Fruit fly (Drosophila melanogaster) whole organism, embryonic: ENCODE data around the gene CG34126.

Experiments
- BEAF-32 ChIP-seq: fragments of 200-800 bp; sonication (Bioruptor generic); optimal IDR thresholded peaks from 3 replicates; lab custom pipeline; 2017; ENCODE audit warnings: missing biosample characterization, missing genetic modification characterization, mild to moderate bottlenecking, moderate library complexity, missing genetic modification reagents
- Bgb ChIP-seq: fragments of 200-800 bp; sonication (Bioruptor generic); IDR thresholded peaks from 2 replicates; pipeline ENCODE4 v1.3.6; 2022; ENCODE audit warnings: missing biosample characterization, missing genetic modification characterization; ENCODE audit not compliant: partially characterized antibody
- CG15479 ChIP-seq: fragments of 200-800 bp; sonication (Bioruptor generic); optimal IDR thresholded peaks from 3 replicates; lab custom pipeline; 2019; ENCODE audit warnings: missing biosample characterization, mild to moderate bottlenecking, missing genetic modification characterization, moderate library complexity
- CG15601 ChIP-seq: fragments of 200-800 bp; sonication (Bioruptor generic); optimal IDR thresholded peaks from 3 replicates; lab custom pipeline; 2019; ENCODE audit warnings: missing biosample characterization, mild to moderate bottlenecking, missing genetic modification characterization, moderate library complexity
- CG1602 ChIP-seq: fragments of 200-800 bp; sonication (Bioruptor generic); optimal IDR thresholded peaks from 3 replicates; lab custom pipeline; 2016; ENCODE audit warnings: missing biosample characterization, missing genetic modification characterization
- CG18764 ChIP-seq: fragments of 200-800 bp; sonication (Bioruptor generic); optimal IDR thresholded peaks from 3 replicates; lab custom pipeline; 2016; ENCODE audit warnings: missing biosample characterization, missing genetic modification characterization
- CG2889 ChIP-seq: fragments of 200-800 bp; sonication (Bioruptor generic); IDR thresholded peaks from 3 replicates; pipeline ENCODE4 v1.3.6; 2022; ENCODE audit warnings: missing biosample characterization, missing genetic modification characterization
- CG31365 ChIP-seq: fragments of 200-800 bp; sonication (Bioruptor generic); optimal IDR thresholded peaks from 2 replicates; lab custom pipeline; 2018; ENCODE audit warnings: missing biosample characterization, mild to moderate bottlenecking, missing genetic modification characterization
- CG3163 ChIP-seq: fragments of 200-800 bp; sonication (Bioruptor generic); optimal IDR thresholded peaks from 3 replicates; lab custom pipeline; 2016; ENCODE audit warnings: missing biosample characterization, missing genetic modification characterization
- CG3281 ChIP-seq: fragments of 200-800 bp; sonication (Bioruptor generic); optimal IDR thresholded peaks from 3 replicates; lab custom pipeline; 2017; ENCODE audit warnings: missing biosample characterization, mild to moderate bottlenecking, missing genetic modification characterization
- CG34224 ChIP-seq: fragments of 200-800 bp; sonication (Bioruptor generic); IDR thresholded peaks from 3 replicates; pipeline ENCODE4 v1.3.6; 2022; ENCODE audit warnings: missing biosample characterization, missing genetic modification characterization; ENCODE audit not compliant: partially characterized antibody
- CG4424 ChIP-seq: fragments of 200-800 bp; sonication (Bioruptor generic); optimal IDR thresholded peaks from 3 replicates; lab custom pipeline; 2016; ENCODE audit warnings: missing biosample characterization, missing genetic modification characterization
- CG4730 ChIP-seq: fragments of 200-800 bp; sonication (Bioruptor generic); IDR thresholded peaks from 2 replicates; pipeline ENCODE4 v1.3.6; 2022; ENCODE audit warnings: missing biosample characterization, missing genetic modification characterization
- CG6272 ChIP-seq: fragments of 200-800 bp; sonication (Bioruptor generic); IDR thresholded peaks from 2 replicates; pipeline ENCODE4 v1.3.6; 2022; ENCODE audit warnings: missing biosample characterization, missing genetic modification characterization
- CG9727 ChIP-seq: fragments of 200-800 bp; sonication (Bioruptor generic); optimal IDR thresholded peaks from 3 replicates; lab custom pipeline; 2017; ENCODE audit warnings: missing biosample characterization, mild to moderate bottlenecking, missing genetic modification characterization
- CHES-1-like ChIP-seq: fragments of 200-800 bp; sonication (Bioruptor generic); optimal IDR thresholded peaks from 2 replicates; lab custom pipeline; 2016; ENCODE audit warnings: missing biosample characterization, missing genetic modification characterization
- CkIIα-i1 ChIP-seq: fragments of 200-800 bp; sonication (Bioruptor generic); IDR thresholded peaks from 2 replicates; pipeline ENCODE4 v1.3.6; 2022; ENCODE audit warnings: missing biosample characterization, missing genetic modification characterization
- Drgx ChIP-seq: fragments of 200-800 bp; sonication (Bioruptor generic); IDR thresholded peaks from 2 replicates; pipeline ENCODE4 v1.3.6; 2022; ENCODE audit warnings: missing biosample characterization, missing genetic modification characterization
- E2f2 ChIP-seq: fragments of 200-800 bp; sonication (Bioruptor generic); IDR thresholded peaks from 2 replicates; pipeline ENCODE4 v1.3.6; 2022; ENCODE audit warnings: missing biosample characterization, missing genetic modification characterization
- Fer3 ChIP-seq: fragments of 200-800 bp; sonication (Bioruptor generic); optimal IDR thresholded peaks from 2 replicates; lab custom pipeline; 2018; ENCODE audit warnings: missing biosample characterization, mild to moderate bottlenecking, missing genetic modification characterization, moderate library complexity
- HLH54F ChIP-seq: fragments of 200-800 bp; sonication (Bioruptor generic); optimal IDR thresholded peaks from 3 replicates; lab custom pipeline; 2016; ENCODE audit warnings: missing biosample characterization, missing genetic modification characterization
- HmgD ChIP-seq: fragments of 200-800 bp; sonication (Bioruptor generic); optimal IDR thresholded peaks from 3 replicates; lab custom pipeline; 2016; ENCODE audit warnings: missing biosample characterization, missing genetic modification characterization
- Med ChIP-seq: fragments of 200-800 bp; sonication (Bioruptor generic); peaks from one replicate; lab custom pipeline; 2016; ENCODE audit warnings: missing biosample characterization, missing genetic modification characterization, mild to moderate bottlenecking, inconsistent platforms, moderate library complexity
- NK7.1 ChIP-seq: fragments of 200-800 bp; sonication (Bioruptor generic); optimal IDR thresholded peaks from 3 replicates; lab custom pipeline; 2016; ENCODE audit warnings: missing biosample characterization, missing genetic modification characterization
- Oaz ChIP-seq: fragments of 200-800 bp; sonication (Bioruptor generic); IDR thresholded peaks from 2 replicates; pipeline ENCODE4 v1.3.6; 2022; ENCODE audit warnings: missing biosample characterization, missing genetic modification characterization
- PHDP ChIP-seq: fragments of 200-800 bp; sonication (Bioruptor generic); optimal IDR thresholded peaks from 3 replicates; lab custom pipeline; 2018; ENCODE audit warnings: missing biosample characterization, mild to moderate bottlenecking, missing genetic modification characterization, moderate library complexity
- Pdp1 ChIP-seq, 2 experiments: fragments of 200-800 bp; sonication (Bioruptor generic); optimal IDR thresholded peaks; 3 replicates each; lab custom pipeline; 2016; ENCODE audit warnings: missing biosample characterization in 2 of 2, missing genetic modification characterization in 2 of 2, mild to moderate bottlenecking in 1 of 2, moderate library complexity in 1 of 2
- Ptx1 ChIP-seq: fragments of 200-800 bp; sonication (Bioruptor generic); IDR thresholded peaks from 2 replicates; pipeline ENCODE4 v1.3.6; 2022; ENCODE audit warnings: missing biosample characterization, missing genetic modification characterization
- Ravus ChIP-seq: fragments of 200-800 bp; sonication (Bioruptor generic); IDR thresholded peaks from 2 replicates; pipeline ENCODE4 v1.3.6; 2022; ENCODE audit warnings: missing biosample characterization, missing genetic modification characterization
- Scr ChIP-seq: fragments of 200-800 bp; sonication (Bioruptor generic); IDR thresholded peaks from 2 replicates; pipeline ENCODE4 v1.3.6; 2022; ENCODE audit warnings: missing biosample characterization, missing genetic modification characterization; ENCODE audit not compliant: partially characterized antibody
- Sin3A ChIP-seq: fragments of >200 bp; optimal IDR thresholded peaks from 2 replicates; lab custom pipeline; 2018
- Sry-δ ChIP-seq: fragments of 200-800 bp; sonication (Bioruptor generic); optimal IDR thresholded peaks from 2 replicates; lab custom pipeline; 2016; ENCODE audit warnings: missing biosample characterization, missing genetic modification characterization
- Taf1 ChIP-seq: fragments of 200-800 bp; sonication (Bioruptor generic); IDR thresholded peaks from 2 replicates; pipeline ENCODE4 v1.3.6; 2022; ENCODE audit warnings: missing biosample characterization, missing genetic modification characterization
- amos ChIP-seq: fragments of 200-800 bp; sonication (Bioruptor generic); IDR thresholded peaks from 2 replicates; pipeline ENCODE4 v1.3.6; 2022; ENCODE audit warnings: missing biosample characterization, missing genetic modification characterization; ENCODE audit not compliant: partially characterized antibody
- ase ChIP-seq: fragments of 200-800 bp; sonication (Bioruptor generic); IDR thresholded peaks from 3 replicates; pipeline ENCODE4 v1.3.6; 2022; ENCODE audit warnings: missing biosample characterization, missing genetic modification characterization
- bcd ChIP-seq: fragments of 200-800 bp; sonication (Bioruptor generic); optimal IDR thresholded peaks from 2 replicates; lab custom pipeline; 2017; ENCODE audit warnings: missing biosample characterization, mild to moderate bottlenecking, missing genetic modification characterization
- bigmax ChIP-seq: fragments of 200-800 bp; sonication (Bioruptor generic); optimal IDR thresholded peaks from 2 replicates; lab custom pipeline; 2018; ENCODE audit warnings: missing biosample characterization, mild to moderate bottlenecking, missing genetic modification characterization
- ci ChIP-seq: fragments of 200-800 bp; sonication (Bioruptor generic); IDR thresholded peaks from 3 replicates; pipeline ENCODE4 v1.3.6; 2022; ENCODE audit warnings: missing biosample characterization, missing genetic modification characterization
- danr ChIP-seq: fragments of 200-800 bp; sonication (Bioruptor generic); IDR thresholded peaks from 2 replicates; pipeline ENCODE4 v1.3.6; 2022; ENCODE audit warnings: missing biosample characterization, missing genetic modification characterization
- esg ChIP-seq: fragments of 200-800 bp; sonication (Bioruptor generic); conservative IDR thresholded peaks from 2 replicates; pipeline ENCODE4 v1.3.6; 2022; ENCODE audit warnings: missing biosample characterization, missing genetic modification characterization
- ftz-f1 ChIP-seq: fragments of 200-800 bp; sonication (Bioruptor generic); optimal IDR thresholded peaks from 2 replicates; lab custom pipeline; 2016; ENCODE audit warnings: missing biosample characterization, missing genetic modification characterization
- gcm2 ChIP-seq: fragments of 200-800 bp; sonication (Bioruptor generic); optimal IDR thresholded peaks from 2 replicates; lab custom pipeline; 2016; ENCODE audit warnings: missing biosample characterization, missing genetic modification characterization
- grn ChIP-seq: fragments of 200-800 bp; sonication (Bioruptor generic); optimal IDR thresholded peaks from 3 replicates; lab custom pipeline; 2017; ENCODE audit warnings: missing biosample characterization, missing genetic modification characterization
- ro ChIP-seq: fragments of 200-800 bp; sonication (Bioruptor generic); IDR thresholded peaks from 2 replicates; pipeline ENCODE4 v1.3.6; 2022; ENCODE audit warnings: missing biosample characterization, missing genetic modification characterization
- shn ChIP-seq: fragments of 200-800 bp; sonication (Bioruptor generic); optimal IDR thresholded peaks from 3 replicates; lab custom pipeline; 2016; ENCODE audit warnings: missing biosample characterization, missing genetic modification characterization
- slbo ChIP-seq: fragments of 200-800 bp; sonication (Bioruptor generic); IDR thresholded peaks from 2 replicates; pipeline ENCODE4 v1.3.6; 2022; ENCODE audit warnings: missing biosample characterization, missing genetic modification characterization
- slp2 ChIP-seq: fragments of 200-800 bp; sonication (Bioruptor generic); optimal IDR thresholded peaks from 2 replicates; lab custom pipeline; 2016; ENCODE audit warnings: missing biosample characterization, missing genetic modification characterization
- sob ChIP-seq: fragments of 200-800 bp; sonication (Bioruptor generic); IDR thresholded peaks from 2 replicates; pipeline ENCODE4 v1.3.6; 2022; ENCODE audit warnings: missing biosample characterization, missing genetic modification characterization
- sr ChIP-seq: fragments of 200-800 bp; sonication (Bioruptor generic); IDR thresholded peaks from 3 replicates; pipeline ENCODE4 v1.3.6; 2022; ENCODE audit warnings: missing biosample characterization, missing genetic modification characterization
- stwl ChIP-seq: fragments of 200-800 bp; sonication (Bioruptor generic); optimal IDR thresholded peaks from 3 replicates; lab custom pipeline; 2018; ENCODE audit warnings: missing biosample characterization, mild to moderate bottlenecking, missing genetic modification characterization, moderate library complexity
- trh ChIP-seq: fragments of 200-800 bp; sonication (Bioruptor generic); optimal IDR thresholded peaks from 2 replicates; lab custom pipeline; 2016; ENCODE audit warnings: missing biosample characterization, missing genetic modification characterization
- zfh1 ChIP-seq: fragments of 200-800 bp; sonication (Bioruptor generic); IDR thresholded peaks from 3 replicates; pipeline ENCODE4 v1.3.6; 2022; ENCODE audit warnings: missing biosample characterization, missing genetic modification characterization
- zfh2 ChIP-seq: fragments of 200-800 bp; sonication (Bioruptor generic); optimal IDR thresholded peaks from 2 replicates; lab custom pipeline; 2016; ENCODE audit warnings: missing biosample characterization, missing genetic modification characterization

Gene CG34126

dm6 chr2L:4971329-4971798 lies 10.1 kb upstream of the CG34126 start, which contains the start of gene CG14043 (continued):
- TF ChIP-seq CG4730 (GFP tag; lab: Robert Waterston, UW) (no peak), bcd (no peak), HLH54F (GFP tag; lab: Kevin White, UChicago) (no peak), HmgD (GFP tag; lab: Kevin White, UChicago) (peak; percentile 61), Ravus (GFP tag; lab: Robert Waterston, UW) (no peak), CG31365 (tag; lab: Kevin White, UChicago) (no peak), grn (no peak), CG15601 (peak; percentile 51), CG6272 (GFP tag; lab: Robert Waterston, UW) (no peak), Drgx (GFP tag; lab: Robert Waterston, UW) (no peak), ci (GFP tag; lab: Robert Waterston, UW) (no peak), E2f2 (GFP tag; lab: Robert Waterston, UW) (peak; percentile 83), trh (GFP tag; lab: Kevin White, UChicago) (no peak), amos (GFP tag; lab: Robert Waterston, UW) (no peak), BEAF-32 (GFP tag; lab: Kevin White, UChicago) (peak; percentile 59), sob (GFP tag; lab: Robert Waterston, UW) (0 out of 2 replicates have a peak, but pooled peaks have one; percentile 9), Oaz (no peak), CkIIα-i1 (GFP tag; lab: Robert Waterston, UW) (no peak), sr (GFP tag; lab: Robert Waterston, UW) (no peak), CG18764 (GFP tag; lab: Kevin White, UChicago) (no peak), esg (GFP tag; lab: Robert Waterston, UW) (no peak), PHDP (tag; lab: Kevin White, UChicago) (no peak), CG15479 (GFP tag; lab: Kevin White, UChicago) (peak; percentile 2), CG3163 (GFP tag; lab: Kevin White, UChicago) (no peak), slp2 (GFP tag; lab: Kevin White, UChicago) (no peak), Sin3A (lab: Kevin White, UChicago) (peak; percentile 85), zfh1 (GFP tag; lab: Robert Waterston, UW) (no peak), CG9727 (GFP tag; lab: Kevin White, UChicago) (peak; percentile 14), CHES-1-like (GFP tag; lab: Kevin White, UChicago) (peak; percentile 63), stwl (tag; lab: Kevin White, UChicago) (peak; percentile 84), NK7.1 (no peak), CG3281 (GFP tag; lab: Kevin White, UChicago) (peak; percentile 78), CG2889 (GFP tag; lab: Robert Waterston, UW) (no peak), Scr (GFP tag; lab: Robert Waterston, UW) (0 out of 2 replicates have a peak, but pooled peaks have one; percentile 28), zfh2 (GFP tag; lab: Kevin White, UChicago) (no peak), ro (no peak), CG4424 (GFP tag; lab: Kevin White, UChicago) (peak; percentile 40), danr (GFP tag; lab: Robert Waterston, UW) (no peak), Ptx1 (GFP tag; lab: Robert Waterston, UW) (no peak), bigmax (GFP tag; lab: Kevin White, UChicago) (no peak), Med (GFP tag; lab: Kevin White, UChicago) (peak; percentile 73), Sry-δ (peak; percentile 56), gcm2 (no peak), CG1602 (GFP tag; lab: Kevin White, UChicago) (peak; percentile 21), CG34224 (GFP tag; lab: Robert Waterston, UW) (no peak), Bgb (GFP tag; lab: Robert Waterston, UW) (no peak), ase (GFP tag; lab: Robert Waterston, UW) (no peak), Pdp1 (GFP tag; optimal IDR thresholded peaks at IDR 0.05; lab: Kevin White, UChicago) (peak in 1 of 2 experiments; percentile 95), ftz-f1 (GFP tag; lab: Kevin White, UChicago) (peak; percentile 21), Taf1 (GFP tag; lab: Robert Waterston, UW) (no peak), Fer3 (tag; lab: Kevin White, UChicago) (no peak), shn (GFP tag; lab: Kevin White, UChicago) (no peak), slbo (GFP tag; lab: Robert Waterston, UW) (peak; percentile 59)
